Worm (Caenorhabditis elegans) whole organism, L3 larva: ENCODE measurements around the gene F38E9.6.

Experiments used
- R02D3.7 ChIP-seq: fragments of 150-350 bp; optimal IDR thresholded peaks from 2 replicates; lab custom pipeline; 2014; ENCODE audit warnings: missing biosample characterization, missing genetic modification characterization
- ZK546.5 ChIP-seq: sonication (generic microtip); optimal IDR thresholded peaks from 2 replicates; lab custom pipeline; 2017; ENCODE audit warnings: missing biosample characterization, missing genetic modification characterization
- aly-2 ChIP-seq: fragments of 150-350 bp; optimal IDR thresholded peaks from 2 replicates; lab custom pipeline; 2014; ENCODE audit warnings: missing biosample characterization, missing genetic modification characterization
- ama-1 ChIP-seq: fragments of 150-350 bp; optimal IDR thresholded peaks from 2 replicates; lab custom pipeline; 2018
- ceh-16 ChIP-seq: sonication (generic microtip); optimal IDR thresholded peaks from 2 replicates; lab custom pipeline; 2017; ENCODE audit warnings: missing biosample characterization, missing genetic modification characterization
- ceh-82 ChIP-seq: fragments of 150-350 bp; optimal IDR thresholded peaks from 2 replicates; lab custom pipeline; 2014; ENCODE audit warnings: missing biosample characterization, missing genetic modification characterization
- ceh-9 ChIP-seq: sonication (generic microtip); optimal IDR thresholded peaks from 2 replicates; lab custom pipeline; 2018; ENCODE audit warnings: missing biosample characterization, missing genetic modification characterization
- daf-12 ChIP-seq: fragments of 150-350 bp; optimal IDR thresholded peaks from 2 replicates; lab custom pipeline; 2014; ENCODE audit warnings: missing biosample characterization, missing genetic modification reagents, missing genetic modification characterization
- egl-27 ChIP-seq: sonication (generic microtip); optimal IDR thresholded peaks from 4 replicates; lab custom pipeline; 2017; ENCODE audit warnings: missing biosample characterization, missing genetic modification reagents, missing genetic modification characterization
- egl-5 ChIP-seq: fragments of 150-350 bp; optimal IDR thresholded peaks from 2 replicates; lab custom pipeline; 2017; ENCODE audit warnings: missing biosample characterization, missing genetic modification reagents, missing genetic modification characterization, inconsistent platforms
- elt-1 ChIP-seq: fragments of 150-350 bp; optimal IDR thresholded peaks from 2 replicates; lab custom pipeline; 2014; ENCODE audit warnings: missing biosample characterization, missing genetic modification characterization
- elt-2 ChIP-seq: sonication (generic microtip); optimal IDR thresholded peaks from 2 replicates; lab custom pipeline; 2016; ENCODE audit warnings: missing genetic modification reagents, mild to moderate bottlenecking, missing genetic modification characterization, missing compliant biosample characterization
- fkh-10 ChIP-seq: sonication (generic microtip); optimal IDR thresholded peaks from 2 replicates; lab custom pipeline; 2017; ENCODE audit warnings: missing biosample characterization, missing genetic modification reagents, missing genetic modification characterization
- hmg-11 ChIP-seq: sonication (generic microtip); optimal IDR thresholded peaks from 2 replicates; lab custom pipeline; 2016; ENCODE audit warnings: missing genetic modification characterization, missing compliant biosample characterization
- jun-1 ChIP-seq: fragments of 150-350 bp; optimal IDR thresholded peaks from 2 replicates; lab custom pipeline; 2014; ENCODE audit warnings: missing biosample characterization, missing genetic modification reagents, missing genetic modification characterization
- lin-15B ChIP-seq: fragments of 150-350 bp; optimal IDR thresholded peaks from 2 replicates; lab custom pipeline; 2014; ENCODE audit warnings: missing biosample characterization, missing genetic modification characterization
- lin-39 ChIP-seq: fragments of 150-350 bp; optimal IDR thresholded peaks from 2 replicates; lab custom pipeline; 2018; ENCODE audit warnings: missing biosample characterization, missing genetic modification reagents, missing genetic modification characterization
- mdl-1 ChIP-seq: fragments of 150-350 bp; optimal IDR thresholded peaks from 2 replicates; lab custom pipeline; 2014; ENCODE audit warnings: missing biosample characterization, missing genetic modification characterization
- nfya-1 ChIP-seq: sonication (generic microtip); optimal IDR thresholded peaks from 2 replicates; lab custom pipeline; 2017; ENCODE audit warnings: missing genetic modification characterization, mild to moderate bottlenecking, missing compliant biosample characterization, antibody characterized with exemption, moderate library complexity; ENCODE audit not compliant: insufficient read depth
- nhr-11 ChIP-seq: fragments of 150-350 bp; optimal IDR thresholded peaks from 2 replicates; lab custom pipeline; 2014; ENCODE audit warnings: missing biosample characterization, missing genetic modification characterization
- nhr-12 ChIP-seq: fragments of 150-350 bp; optimal IDR thresholded peaks from 2 replicates; lab custom pipeline; 2014; ENCODE audit warnings: missing biosample characterization, missing genetic modification characterization
- nhr-237 ChIP-seq: fragments of 150-350 bp; optimal IDR thresholded peaks from 2 replicates; lab custom pipeline; 2014; ENCODE audit warnings: missing biosample characterization, missing genetic modification characterization
- nhr-25 ChIP-seq: sonication (generic microtip); optimal IDR thresholded peaks from 2 replicates; lab custom pipeline; 2017; ENCODE audit warnings: missing biosample characterization, missing genetic modification characterization
- nhr-28 ChIP-seq: fragments of 150-350 bp; optimal IDR thresholded peaks from 2 replicates; lab custom pipeline; 2014; ENCODE audit warnings: missing biosample characterization, missing genetic modification characterization
- nhr-43 ChIP-seq: sonication (generic microtip); optimal IDR thresholded peaks from 2 replicates; lab custom pipeline; 2016; ENCODE audit warnings: mild to moderate bottlenecking, missing genetic modification characterization, missing compliant biosample characterization; ENCODE audit not compliant: poor library complexity, severe bottlenecking
- nhr-67 ChIP-seq: fragments of 150-350 bp; optimal IDR thresholded peaks from 2 replicates; lab custom pipeline; 2014; ENCODE audit warnings: missing biosample characterization, missing genetic modification characterization
- nhr-77 ChIP-seq: fragments of 150-350 bp; optimal IDR thresholded peaks from 2 replicates; lab custom pipeline; 2014; ENCODE audit warnings: missing biosample characterization, missing genetic modification characterization
- pha-4 ChIP-seq: fragments of 150-350 bp; optimal IDR thresholded peaks from 2 replicates; lab custom pipeline; 2014; ENCODE audit warnings: missing biosample characterization, missing genetic modification reagents, missing genetic modification characterization
- pqm-1 ChIP-seq: fragments of 150-350 bp; optimal IDR thresholded peaks from 2 replicates; lab custom pipeline; 2017; ENCODE audit warnings: missing biosample characterization, missing genetic modification characterization, inconsistent platforms
- sea-2 ChIP-seq: fragments of 150-350 bp; sonication (generic microtip); optimal IDR thresholded peaks from 4 replicates; lab custom pipeline; 2014; ENCODE audit warnings: missing biosample characterization, missing genetic modification reagents, missing genetic modification characterization
- skn-1 ChIP-seq: fragments of 150-350 bp; optimal IDR thresholded peaks from 2 replicates; lab custom pipeline; 2014; ENCODE audit warnings: missing biosample characterization, missing genetic modification characterization
- snpc-4 ChIP-seq: fragments of 150-350 bp; optimal IDR thresholded peaks from 2 replicates; lab custom pipeline; 2014; ENCODE audit warnings: missing biosample characterization, missing genetic modification characterization
- tbx-2 ChIP-seq: sonication (generic microtip); optimal IDR thresholded peaks from 2 replicates; lab custom pipeline; 2016; ENCODE audit warnings: mild to moderate bottlenecking, missing genetic modification characterization, missing compliant biosample characterization
- unc-62 ChIP-seq: fragments of 150-350 bp; sonication (generic microtip); optimal IDR thresholded peaks from 4 replicates; lab custom pipeline; 2014; ENCODE audit warnings: missing biosample characterization, missing genetic modification reagents, missing genetic modification characterization
- zag-1 ChIP-seq: fragments of 150-350 bp; optimal IDR thresholded peaks from 2 replicates; lab custom pipeline; 2014; ENCODE audit warnings: missing biosample characterization, missing genetic modification characterization
- ztf-11 ChIP-seq: fragments of 150-350 bp; optimal IDR thresholded peaks from 2 replicates; lab custom pipeline; 2014; ENCODE audit warnings: missing biosample characterization, missing genetic modification characterization

F38E9.6 gene

ce11 chrX:16480232-16480631, 48.0 kb downstream of the F38E9.6 start:
- no peak for TF ChIP-seq zag-1 (tag; lab: Kevin White, UChicago)
- TF ChIP-seq, all 47 proteins: peak for 0

- TF ChIP-seq mdl-1 (tag; lab: Kevin White, UChicago) (no peak), jun-1 (tag; lab: Kevin White, UChicago) (no peak), nhr-67 (no peak)
Measured at ce11 chrX:16481026-16481425, 48.8 kb downstream of the F38E9.6 start.

- TF ChIP-seq nhr-12 (tag; lab: Kevin White, UChicago) (no peak), ceh-9 (tag; lab: Kevin White, UChicago) (no peak), jun-1 (tag; lab: Kevin White, UChicago) (no peak), nhr-25 (tag; lab: Kevin White, UChicago) (no peak), skn-1 (no peak), nhr-67 (no peak), ztf-11 (tag; lab: Kevin White, UChicago) (no peak), ama-1 (no peak), nhr-28 (no peak), hmg-11 (tag; lab: Kevin White, UChicago) (no peak), unc-62 (GFP tag; lab: Kevin White, UChicago) (no peak), snpc-4 (no peak), daf-12 (tag; lab: Kevin White, UChicago) (no peak), nhr-237 (no peak), egl-27 (tag; lab: Kevin White, UChicago) (no peak), R02D3.7 (tag; lab: Kevin White, UChicago) (no peak), pqm-1 (tag; lab: Kevin White, UChicago) (no peak), ceh-82 (tag; lab: Kevin White, UChicago) (no peak), nhr-77 (tag; lab: Kevin White, UChicago) (no peak)
Measured at ce11 chrX:16482944-16483343, 50.7 kb downstream of the F38E9.6 start.

- no peak for TF ChIP-seq nhr-43 (tag; lab: Kevin White, UChicago)
- TF ChIP-seq tbx-2 = no peak
- TF ChIP-seq elt-2 (tag; lab: Kevin White, UChicago) = peak; percentile 52
- no peak for TF ChIP-seq sea-2 (GFP tag; lab: Kevin White, UChicago)
- no peak for TF ChIP-seq snpc-4
- no peak for TF ChIP-seq lin-15B (tag; lab: Kevin White, UChicago)
- TF ChIP-seq pha-4 = peak; percentile 8
- peak; percentile 34 for TF ChIP-seq pqm-1 (tag; lab: Kevin White, UChicago)
- TF ChIP-seq ceh-9 (tag; lab: Kevin White, UChicago) = no peak
- TF ChIP-seq aly-2 (tag; lab: Kevin White, UChicago) = no peak
- TF ChIP-seq jun-1 (tag; lab: Kevin White, UChicago) = no peak
- no peak for TF ChIP-seq egl-27 (tag; lab: Kevin White, UChicago)
- TF ChIP-seq, all 47 proteins: peak for 3
Measured at ce11 chrX:16484043-16484442, 51.8 kb downstream of the F38E9.6 start.

ce11 chrX:16484681-16485080, 52.4 kb downstream of the F38E9.6 start:
- TF ChIP-seq nhr-28 = no peak
- TF ChIP-seq nhr-11 (tag; lab: Kevin White, UChicago) = no peak
- peak; percentile 48 for TF ChIP-seq egl-5 (tag; lab: Kevin White, UChicago)
- TF ChIP-seq fkh-10 (GFP tag; lab: Kevin White, UChicago) = no peak
- peak; percentile 70 for TF ChIP-seq lin-39 (tag; lab: Kevin White, UChicago)
- TF ChIP-seq hmg-11 (tag; lab: Kevin White, UChicago) = peak; percentile 33
- TF ChIP-seq ZK546.5 (tag; lab: Kevin White, UChicago) = no peak
- TF ChIP-seq nhr-77 (tag; lab: Kevin White, UChicago) = no peak
- TF ChIP-seq nfya-1 (tag; lab: Kevin White, UChicago) = peak; percentile 63
- TF ChIP-seq elt-1 (tag; lab: Kevin White, UChicago) = peak; percentile 15
- TF ChIP-seq snpc-4 = peak; percentile 43
- no peak for TF ChIP-seq ceh-16 (tag; lab: Kevin White, UChicago)
- TF ChIP-seq sea-2 (GFP tag; lab: Kevin White, UChicago) = no peak
